Fruit fly (Drosophila melanogaster): ENCODE measurements around the gene CG2004.

CG2004 gene

dm6 chrX:8709234-8709843 lies 5.4 kb downstream of the CG2004 start, which contains the start of gene Hexo2 (continued):
- TF ChIP-seq CG1832 (GFP tag; optimal IDR thresholded peaks at IDR 0.05) (no peak), ab (GFP tag; optimal IDR thresholded peaks at IDR 0.05) (peak; percentile 88), CG8944 (GFP tag; optimal IDR thresholded peaks at IDR 0.05) (peak; percentile 95), CG17829 (tag; optimal IDR thresholded peaks at IDR 0.05) (peak; percentile 93), run (tag; optimal IDR thresholded peaks at IDR 0.05) (peak; percentile 80), otp (GFP tag; IDR thresholded peaks at IDR 0.05) (peak; percentile 96), br (optimal IDR thresholded peaks at IDR 0.05) (no peak), NC2α (GFP tag; optimal IDR thresholded peaks at IDR 0.05) (peak; percentile 83), klu (GFP tag; IDR thresholded peaks at IDR 0.05) (peak; percentile 86), shn (GFP tag; optimal IDR thresholded peaks at IDR 0.05) (peak; percentile 87), CG17612 (GFP tag; IDR thresholded peaks at IDR 0.05) (peak; percentile 89), dysf (GFP tag; IDR thresholded peaks at IDR 0.05) (peak; percentile 95), CG11504 (tag; optimal IDR thresholded peaks at IDR 0.05) (peak; percentile 94), NFAT (GFP tag; IDR thresholded peaks at IDR 0.05) (peak; percentile 90; the same call in 1 of the 2 replicates), lbe (GFP tag; optimal IDR thresholded peaks at IDR 0.05) (peak; percentile 94), stwl (tag; optimal IDR thresholded peaks at IDR 0.05) (no peak), maf-S (GFP tag; optimal IDR thresholded peaks at IDR 0.05) (peak; percentile 85), CG12155 (GFP tag; optimal IDR thresholded peaks at IDR 0.05) (peak; percentile 80), Max (GFP tag; optimal IDR thresholded peaks at IDR 0.05) (peak; percentile 83), CG17186 (GFP tag; optimal IDR thresholded peaks at IDR 0.05) (peak; percentile 83), lmd (GFP tag; IDR thresholded peaks at IDR 0.05) (peak; percentile 94), ttk (GFP tag; IDR thresholded peaks at IDR 0.05) (peak; percentile 98), dan (GFP tag; IDR thresholded peaks at IDR 0.05) (peak; percentile 88), CG11695 (GFP tag; IDR thresholded peaks at IDR 0.05) (peak; percentile 91), yki (optimal IDR thresholded peaks at IDR 0.05) (no peak), tap (tag; optimal IDR thresholded peaks at IDR 0.05) (peak; percentile 90), zfh2 (GFP tag; optimal IDR thresholded peaks at IDR 0.05) (peak; percentile 62), MESR4 (GFP tag; optimal IDR thresholded peaks at IDR 0.05) (peak; percentile 32), E2f1 (GFP tag; IDR thresholded peaks at IDR 0.05) (peak; percentile 93), CG15601 (tag; optimal IDR thresholded peaks at IDR 0.05) (peak; percentile 87), Xrp1 (GFP tag; IDR thresholded peaks at IDR 0.05) (peak; percentile 96), GATAe (GFP tag; conservative IDR thresholded peaks at IDR 0.05) (peak; percentile 36; the same call in 1 of the 2 replicates), CG1792 (GFP tag; optimal IDR thresholded peaks at IDR 0.05) (peak; percentile 92), CG2120 (GFP tag; optimal IDR thresholded peaks at IDR 0.05) (peak; percentile 82), CG42726 (GFP tag; IDR thresholded peaks at IDR 0.05; ENCODE audit: partially characterized antibody) (no peak), Antp (GFP tag; optimal IDR thresholded peaks at IDR 0.05) (peak; percentile 98), insv (GFP tag; optimal IDR thresholded peaks at IDR 0.05) (no peak), Asciz (GFP tag; optimal IDR thresholded peaks at IDR 0.05) (peak; percentile 90), Side (GFP tag; optimal IDR thresholded peaks at IDR 0.05) (peak; percentile 92), CkIIα-i1 (GFP tag; IDR thresholded peaks at IDR 0.05) (peak; percentile 79; the same call in 1 of the 2 replicates), CG3995 (GFP tag; optimal IDR thresholded peaks at IDR 0.05) (peak; percentile 34), pzg (GFP tag; optimal IDR thresholded peaks at IDR 0.05) (peak; percentile 9), knrl (GFP tag; IDR thresholded peaks at IDR 0.05; ENCODE audit: partially characterized antibody) (no peak), Xbp1 (GFP tag; optimal IDR thresholded peaks at IDR 0.05) (peak; percentile 96), CG5180 (GFP tag; optimal IDR thresholded peaks at IDR 0.05) (peak; percentile 84), CG4820 (GFP tag; optimal IDR thresholded peaks at IDR 0.05) (peak; percentile 96), CG15011 (GFP tag; optimal IDR thresholded peaks at IDR 0.05) (peak; percentile 73), CG3847 (GFP tag; IDR thresholded peaks at IDR 0.05) (peak; percentile 89), fd96Cb (tag; optimal IDR thresholded peaks at IDR 0.05) (peak; percentile 95), NfI (GFP tag; optimal IDR thresholded peaks at IDR 0.05) (peak; percentile 91), Spps (tag; optimal IDR thresholded peaks at IDR 0.05) (peak; percentile 65)

Data from whole organism, embryonic.